Worm (Caenorhabditis elegans) whole organism, young adult: ENCODE measurements around the gene D2096.9.
"Not testable (repeated sequence)": the region's sequence is repeated elsewhere in the genome, so short reads cannot be mapped to it uniquely, and the experiment has no call there.

Experiments used
- B0035.1 ChIP-seq: sonication (generic microtip); optimal IDR thresholded peaks from 2 replicates; lab custom pipeline; 2016; ENCODE audit warnings: missing genetic modification characterization, mild to moderate bottlenecking, missing compliant biosample characterization, missing genotype, missing genetic modification reagents
- B0261.1 ChIP-seq: sonication (generic microtip); optimal IDR thresholded peaks from 2 replicates; lab custom pipeline; 2016; ENCODE audit warnings: mild to moderate bottlenecking, missing genetic modification characterization, moderate library complexity, missing compliant biosample characterization
- F33H1.4 ChIP-seq: fragments of 200-800 bp; sonication (Bioruptor generic); IDR thresholded peaks from 2 replicates; pipeline ENCODE4 v1.3.6; 2022; ENCODE audit warnings: missing genetic modification reagents, missing genetic modification characterization, missing compliant biosample characterization
- ama-1 ChIP-seq, 3 experiments: fragments of 150-350 bp in 1 of 3; sonication (generic microtip) in 2 of 3; optimal IDR thresholded peaks; 2 replicates each; lab custom pipeline; 2014 to 2018; ENCODE audit warnings: missing biosample characterization in 2 of 3, missing genetic modification characterization in 2 of 3, missing genetic modification reagents in 2 of 3
- chd-7 ChIP-seq: sonication (generic microtip); optimal IDR thresholded peaks from 2 replicates; lab custom pipeline; 2016; ENCODE audit warnings: mild to moderate bottlenecking, missing genetic modification characterization, moderate library complexity, missing compliant biosample characterization
- ets-4 ChIP-seq: fragments of 200-800 bp; sonication (Bioruptor generic); optimal IDR thresholded peaks from 2 replicates; lab custom pipeline; 2018; ENCODE audit warnings: mild to moderate bottlenecking, missing genetic modification characterization, missing compliant biosample characterization
- hlh-12 ChIP-seq: sonication (generic microtip); optimal IDR thresholded peaks from 2 replicates; lab custom pipeline; 2016; ENCODE audit warnings: missing genetic modification characterization, missing compliant biosample characterization
- lsl-1 ChIP-seq: fragments of 200-800 bp; sonication (Bioruptor generic); optimal IDR thresholded peaks from 2 replicates; lab custom pipeline; 2018; ENCODE audit warnings: mild to moderate bottlenecking, missing genetic modification characterization, moderate library complexity, missing compliant biosample characterization
- snpc-1.3 ChIP-seq: sonication (generic microtip); optimal IDR thresholded peaks from 2 replicates; lab custom pipeline; 2017; ENCODE audit warnings: missing genetic modification characterization, mild to moderate bottlenecking, missing compliant biosample characterization, antibody characterized with exemption, moderate library complexity, missing genotype, missing genetic modification reagents; ENCODE audit not compliant: insufficient read depth
- snpc-4 ChIP-seq, 5 experiments: fragments of 150-350 bp in 1 of 5; sonication (generic microtip) in 4 of 5; optimal IDR thresholded peaks; 2 replicates each; lab custom pipeline; 2014 to 2018; ENCODE audit warnings: missing genetic modification characterization in 5 of 5, missing biosample characterization in 3 of 5, antibody characterized with exemption in 2 of 5, mild to moderate bottlenecking in 2 of 5, missing compliant biosample characterization in 2 of 5, missing genotype in 2 of 5, moderate library complexity in 2 of 5, missing genetic modification reagents in 1 of 5
- unc-130 ChIP-seq: sonication (generic microtip); optimal IDR thresholded peaks from 2 replicates; lab custom pipeline; 2016; ENCODE audit warnings: missing genetic modification reagents, missing genetic modification characterization, missing compliant biosample characterization
- unc-62 ChIP-seq: fragments of 150-350 bp; optimal IDR thresholded peaks from 2 replicates; lab custom pipeline; 2014; ENCODE audit warnings: missing biosample characterization, missing genetic modification reagents, missing genetic modification characterization
- zfh-2 ChIP-seq: fragments of 200-800 bp; sonication (Bioruptor generic); conservative IDR thresholded peaks from 2 replicates; pipeline ENCODE4 v1.3.6; 2022; ENCODE audit warnings: missing genetic modification reagents, missing genetic modification characterization, missing compliant biosample characterization
- ztf-28 ChIP-seq: fragments of 200-800 bp; sonication (Bioruptor generic); IDR thresholded peaks from 2 replicates; pipeline ENCODE4 v1.3.6; 2022; ENCODE audit warnings: missing genetic modification reagents, missing genetic modification characterization, missing compliant biosample characterization

DNA sequence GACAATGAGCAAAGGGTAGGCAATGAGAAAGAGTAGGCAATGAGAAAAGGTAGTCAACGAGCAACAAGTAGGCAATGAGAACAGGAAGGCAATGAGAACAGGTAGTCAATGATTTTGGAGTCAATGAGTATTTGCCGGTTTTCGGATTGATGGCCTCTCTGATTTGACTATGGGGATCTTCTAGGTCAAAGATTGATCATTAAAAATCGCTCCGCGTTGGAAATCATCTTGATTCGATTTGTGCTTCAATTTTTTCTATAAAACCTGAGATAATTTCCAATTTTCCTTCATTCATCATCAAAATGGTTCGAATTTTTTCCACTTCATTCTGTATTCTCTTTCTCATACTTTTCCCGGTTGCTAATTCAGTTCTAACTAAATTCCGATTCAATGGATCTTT is 30.6 kb downstream of the D2096.9 start, which contains the start of gene F17E9.16:
- TF ChIP-seq F33H1.4 (GFP tag; lab: Robert Waterston, UW); ets-4; unc-62; ama-1 (optimal IDR thresholded peaks at IDR 0.05; lab: Kevin White, UChicago); ama-1 (GFP tag; optimal IDR thresholded peaks at IDR 0.05; lab: Kevin White, UChicago); zfh-2 (GFP tag; lab: Robert Waterston, UW); B0261.1 (tag; lab: Kevin White, UChicago); chd-7; hlh-12 (tag; lab: Kevin White, UChicago); ztf-28 (GFP tag; lab: Robert Waterston, UW); B0035.1 (tag; lab: Kevin White, UChicago); unc-130; snpc-1.3 (tag; lab: Kevin White, UChicago); lsl-1 (GFP tag; lab: Kevin White, UChicago); snpc-4 (GFP tag; optimal IDR thresholded peaks at IDR 0.05; lab: Kevin White, UChicago); snpc-4 (tag; optimal IDR thresholded peaks at IDR 0.05; lab: Kevin White, UChicago): not testable (repeated sequence)
